Fruit fly (Drosophila melanogaster) whole organism, embryonic: ENCODE measurements around the gene Elo68alpha.

ENCODE experiments used
- ATbp ChIP-seq: fragments of 200-800 bp; sonication (Bioruptor generic); optimal IDR thresholded peaks from 2 replicates; lab custom pipeline; 2017; ENCODE audit warnings: missing biosample characterization, mild to moderate bottlenecking, missing genetic modification characterization, missing genetic modification reagents
- Aef1 ChIP-seq: fragments of 200-800 bp; sonication (Bioruptor generic); IDR thresholded peaks from 3 replicates; pipeline ENCODE4 v1.3.6; 2022; ENCODE audit warnings: missing biosample characterization, missing genetic modification characterization
- Antp ChIP-seq: fragments of 200-800 bp; sonication (Bioruptor generic); optimal IDR thresholded peaks from 3 replicates; lab custom pipeline; 2016; ENCODE audit warnings: missing biosample characterization, missing genetic modification characterization
- B-H2 ChIP-seq: fragments of 200-800 bp; sonication (Bioruptor generic); optimal IDR thresholded peaks from 2 replicates; lab custom pipeline; 2018; ENCODE audit warnings: missing biosample characterization, mild to moderate bottlenecking, missing genetic modification characterization
- CG10654 ChIP-seq: fragments of 200-800 bp; sonication (Bioruptor generic); optimal IDR thresholded peaks from 2 replicates; lab custom pipeline; 2016; ENCODE audit warnings: missing biosample characterization, missing genetic modification characterization
- CG13287 ChIP-seq: fragments of 200-800 bp; sonication (Bioruptor generic); IDR thresholded peaks from 2 replicates; pipeline ENCODE4 v1.3.6; 2022; ENCODE audit warnings: missing biosample characterization, missing genetic modification characterization; ENCODE audit not compliant: partially characterized antibody
- CG15696 ChIP-seq: fragments of 200-800 bp; sonication (Bioruptor generic); optimal IDR thresholded peaks from 2 replicates; lab custom pipeline; 2019; ENCODE audit warnings: missing biosample characterization, mild to moderate bottlenecking, missing genetic modification characterization, moderate library complexity
- CG2199 ChIP-seq: fragments of 200-800 bp; sonication (Bioruptor generic); IDR thresholded peaks from 3 replicates; pipeline ENCODE4 v1.3.6; 2022; ENCODE audit warnings: missing biosample characterization, missing genetic modification characterization
- CG3163 ChIP-seq: fragments of 200-800 bp; sonication (Bioruptor generic); optimal IDR thresholded peaks from 3 replicates; lab custom pipeline; 2016; ENCODE audit warnings: missing biosample characterization, missing genetic modification characterization
- CG4282 ChIP-seq: fragments of 200-800 bp; sonication (Bioruptor generic); optimal IDR thresholded peaks from 2 replicates; lab custom pipeline; 2016; ENCODE audit warnings: missing biosample characterization, missing genetic modification characterization
- CG4707 ChIP-seq: fragments of 200-800 bp; sonication (Bioruptor generic); optimal IDR thresholded peaks from 2 replicates; lab custom pipeline; 2018; ENCODE audit warnings: missing biosample characterization, mild to moderate bottlenecking, missing genetic modification characterization, moderate library complexity
- CG4820 ChIP-seq: fragments of 200-800 bp; sonication (Bioruptor generic); optimal IDR thresholded peaks from 3 replicates; lab custom pipeline; 2016; ENCODE audit warnings: missing biosample characterization, missing genetic modification characterization
- CG5245 ChIP-seq: fragments of 200-800 bp; sonication (Bioruptor generic); optimal IDR thresholded peaks from 3 replicates; lab custom pipeline; 2016; ENCODE audit warnings: missing biosample characterization, missing genetic modification characterization
- CG6175 ChIP-seq: fragments of 200-800 bp; sonication (Bioruptor generic); IDR thresholded peaks from 3 replicates; pipeline ENCODE4 v1.3.6; 2022; ENCODE audit warnings: missing biosample characterization, missing genetic modification characterization
- CG6689 ChIP-seq: fragments of 200-800 bp; sonication (Bioruptor generic); IDR thresholded peaks from 2 replicates; pipeline ENCODE4 v1.3.6; 2022; ENCODE audit warnings: missing biosample characterization, missing genetic modification characterization
- CG6765 ChIP-seq: fragments of 200-800 bp; sonication (Bioruptor generic); optimal IDR thresholded peaks from 3 replicates; lab custom pipeline; 2017; ENCODE audit warnings: missing biosample characterization, mild to moderate bottlenecking, missing genetic modification characterization
- CG7357 ChIP-seq: fragments of 200-800 bp; sonication (Bioruptor generic); IDR thresholded peaks from 3 replicates; pipeline ENCODE4 v1.3.6; 2022; ENCODE audit warnings: missing biosample characterization, missing genetic modification characterization
- CG8478 ChIP-seq: fragments of >200 bp; optimal IDR thresholded peaks from 2 replicates; lab custom pipeline; 2018
- CTCF ChIP-seq: fragments of 200-800 bp; sonication (Bioruptor generic); optimal IDR thresholded peaks from 2 replicates; lab custom pipeline; 2017; ENCODE audit warnings: missing biosample characterization, mild to moderate bottlenecking, missing genetic modification characterization, moderate library complexity
- D19A ChIP-seq: fragments of 200-800 bp; optimal IDR thresholded peaks from 3 replicates; lab custom pipeline; 2019; ENCODE audit warnings: missing biosample characterization, mild to moderate bottlenecking, missing genetic modification characterization, moderate library complexity
- Fer3 ChIP-seq: fragments of 200-800 bp; sonication (Bioruptor generic); optimal IDR thresholded peaks from 2 replicates; lab custom pipeline; 2018; ENCODE audit warnings: missing biosample characterization, mild to moderate bottlenecking, missing genetic modification characterization, moderate library complexity
- Gug ChIP-seq: fragments of 200-800 bp; sonication (Bioruptor generic); IDR thresholded peaks from 4 replicates; pipeline ENCODE4 v1.3.6; 2022; ENCODE audit warnings: missing biosample characterization, missing genetic modification characterization
- HmgD ChIP-seq: fragments of 200-800 bp; sonication (Bioruptor generic); optimal IDR thresholded peaks from 3 replicates; lab custom pipeline; 2016; ENCODE audit warnings: missing biosample characterization, missing genetic modification characterization
- Hr51 ChIP-seq, 2 experiments: fragments of 200-800 bp; sonication (Bioruptor generic); optimal IDR thresholded peaks; 2 replicates in 1 of 2; 3 replicates in 1 of 2; lab custom pipeline; 2016 to 2018; ENCODE audit warnings: missing biosample characterization in 2 of 2, missing genetic modification characterization in 2 of 2, mild to moderate bottlenecking in 1 of 2, moderate library complexity in 1 of 2
- Jarid2 ChIP-seq: fragments of 200-800 bp; sonication (Bioruptor generic); optimal IDR thresholded peaks from 3 replicates; lab custom pipeline; 2017; ENCODE audit warnings: mild to moderate bottlenecking, missing biosample characterization, missing genetic modification reagents, missing genetic modification characterization
- MTF-1 ChIP-seq: fragments of 200-800 bp; sonication (Bioruptor generic); optimal IDR thresholded peaks from 2 replicates; lab custom pipeline; 2018; ENCODE audit warnings: missing biosample characterization, mild to moderate bottlenecking, missing genetic modification characterization, borderline replicate concordance
- Med ChIP-seq: fragments of 200-800 bp; sonication (Bioruptor generic); peaks from one replicate; lab custom pipeline; 2016; ENCODE audit warnings: missing biosample characterization, missing genetic modification characterization, mild to moderate bottlenecking, inconsistent platforms, moderate library complexity
- NFAT ChIP-seq: fragments of 200-800 bp; sonication (Bioruptor generic); IDR thresholded peaks from 2 replicates; pipeline ENCODE4 v1.3.6; 2022; ENCODE audit warnings: missing biosample characterization, missing genetic modification characterization
- Nf-YC ChIP-seq: fragments of 200-800 bp; optimal IDR thresholded peaks from 3 replicates; lab custom pipeline; 2019; ENCODE audit warnings: missing biosample characterization, mild to moderate bottlenecking, missing genetic modification characterization, moderate library complexity
- Six4 ChIP-seq: fragments of 200-800 bp; sonication (Bioruptor generic); optimal IDR thresholded peaks from 2 replicates; lab custom pipeline; 2016; ENCODE audit warnings: missing biosample characterization, missing genetic modification characterization
- aop ChIP-seq: fragments of 200-800 bp; sonication (Bioruptor generic); IDR thresholded peaks from 2 replicates; pipeline ENCODE4 v1.3.6; 2022; ENCODE audit warnings: missing biosample characterization, missing genetic modification characterization
- ap ChIP-seq: fragments of 200-800 bp; sonication (Bioruptor generic); IDR thresholded peaks from 2 replicates; pipeline ENCODE4 v1.3.6; 2022; ENCODE audit warnings: missing biosample characterization, missing genetic modification characterization
- crol ChIP-seq: fragments of 200-800 bp; sonication (Bioruptor generic); IDR thresholded peaks from 2 replicates; pipeline ENCODE4 v1.3.6; 2022; ENCODE audit warnings: missing biosample characterization, missing genetic modification characterization
- dpn ChIP-seq, 2 experiments: fragments of 200-800 bp; sonication (Bioruptor generic); optimal IDR thresholded peaks; 3 replicates each; lab custom pipeline; 2016; ENCODE audit warnings: missing biosample characterization in 2 of 2, missing genetic modification characterization in 2 of 2
- dysf ChIP-seq: fragments of 200-800 bp; sonication (Bioruptor generic); IDR thresholded peaks from 3 replicates; pipeline ENCODE4 v1.3.6; 2022; ENCODE audit warnings: missing biosample characterization, missing genetic modification characterization
- en ChIP-seq: fragments of 200-800 bp; sonication (Bioruptor generic); optimal IDR thresholded peaks from 2 replicates; lab custom pipeline; 2016; ENCODE audit warnings: missing biosample characterization, missing genetic modification characterization
- fd3F ChIP-seq: fragments of 200-800 bp; sonication (Bioruptor generic); optimal IDR thresholded peaks from 2 replicates; lab custom pipeline; 2018; ENCODE audit warnings: missing biosample characterization, mild to moderate bottlenecking, missing genetic modification characterization, moderate library complexity
- ftz-f1 ChIP-seq: fragments of 200-800 bp; sonication (Bioruptor generic); optimal IDR thresholded peaks from 2 replicates; lab custom pipeline; 2016; ENCODE audit warnings: missing biosample characterization, missing genetic modification characterization
- gem ChIP-seq: fragments of 200-800 bp; sonication (Bioruptor generic); optimal IDR thresholded peaks from 2 replicates; lab custom pipeline; 2019; ENCODE audit warnings: missing biosample characterization, mild to moderate bottlenecking, missing genetic modification characterization, moderate library complexity
- lola ChIP-seq, 3 experiments: fragments of >200 bp in 2 of 3; fragments of 200-800 bp in 1 of 3; sonication (Bioruptor generic) in 1 of 3; optimal IDR thresholded peaks; 2 replicates each; lab custom pipeline; 2017 to 2019; ENCODE audit warnings: missing biosample characterization in 3 of 3, missing genetic modification characterization in 3 of 3, mild to moderate bottlenecking in 1 of 3, moderate library complexity in 1 of 3
- lov ChIP-seq, 2 experiments: fragments of 200-800 bp in 1 of 2; fragments of >200 bp in 1 of 2; sonication (Bioruptor generic) in 1 of 2; IDR thresholded peaks in 1 of 2; optimal IDR thresholded peaks in 1 of 2; 2 replicates in 1 of 2; 3 replicates in 1 of 2; pipeline versions ENCODE4 v1.3.6 to Lab custom; 2017 to 2022; ENCODE audit warnings: missing biosample characterization in 1 of 2, missing genetic modification characterization in 1 of 2
- sens-2 ChIP-seq: fragments of 200-800 bp; sonication (Bioruptor generic); IDR thresholded peaks from 2 replicates; pipeline ENCODE4 v1.3.6; 2022; ENCODE audit warnings: missing biosample characterization, missing genetic modification characterization
- stwl ChIP-seq: fragments of 200-800 bp; sonication (Bioruptor generic); optimal IDR thresholded peaks from 3 replicates; lab custom pipeline; 2018; ENCODE audit warnings: missing biosample characterization, mild to moderate bottlenecking, missing genetic modification characterization, moderate library complexity
- tio ChIP-seq: fragments of 200-800 bp; sonication (Bioruptor generic); optimal IDR thresholded peaks from 2 replicates; lab custom pipeline; 2017; ENCODE audit warnings: missing biosample characterization, missing genetic modification characterization, inconsistent platforms
- trh ChIP-seq: fragments of 200-800 bp; sonication (Bioruptor generic); optimal IDR thresholded peaks from 2 replicates; lab custom pipeline; 2016; ENCODE audit warnings: missing biosample characterization, missing genetic modification characterization
- wor ChIP-seq: fragments of 200-800 bp; sonication (Bioruptor generic); IDR thresholded peaks from 2 replicates; pipeline ENCODE4 v1.3.6; 2022; ENCODE audit warnings: missing biosample characterization, missing genetic modification characterization
- zfh2 ChIP-seq: fragments of 200-800 bp; sonication (Bioruptor generic); optimal IDR thresholded peaks from 2 replicates; lab custom pipeline; 2016; ENCODE audit warnings: missing biosample characterization, missing genetic modification characterization

Gene Elo68alpha

dm6 chr3L:11113198-11114197 is 10.7 kb upstream of the Elo68alpha start, which contains the start of gene Sod1 (continued):
- TF ChIP-seq Aef1 (GFP tag; lab: Robert Waterston, UW): no peak
- TF ChIP-seq stwl (tag; lab: Kevin White, UChicago): peak; percentile 57

- TF ChIP-seq fd3F (GFP tag; lab: Kevin White, UChicago) (no peak), Med (GFP tag; lab: Kevin White, UChicago) (peak; percentile 59), lov (optimal IDR thresholded peaks at IDR 0.05; lab: Kevin White, UChicago) (no peak), lov (GFP tag; IDR thresholded peaks at IDR 0.05; lab: Robert Waterston, UW) (0 out of 3 replicates have a peak, but pooled peaks have one; percentile 27), CG4707 (GFP tag; lab: Kevin White, UChicago) (no peak), D19A (no peak), B-H2 (GFP tag; lab: Kevin White, UChicago) (no peak), Hr51 (GFP tag; optimal IDR thresholded peaks at IDR 0.05; lab: Kevin White, UChicago) (no peak), Gug (GFP tag; lab: Robert Waterston, UW) (no peak), wor (GFP tag; lab: Robert Waterston, UW) (no peak), dysf (GFP tag; lab: Robert Waterston, UW) (0 out of 3 replicates have a peak, but pooled peaks have one; percentile 28), CG15696 (tag; lab: Kevin White, UChicago) (no peak), CG8478 (peak; percentile 55), sens-2 (GFP tag; lab: Robert Waterston, UW) (no peak), Antp (GFP tag; lab: Kevin White, UChicago) (no peak), CTCF (GFP tag; lab: Kevin White, UChicago) (no peak), lola (GFP tag; optimal IDR thresholded peaks at IDR 0.05; lab: Kevin White, UChicago) (no peak), crol (GFP tag; lab: Robert Waterston, UW) (peak; percentile 38; the same call in 1 of the 2 replicates), ATbp (GFP tag; lab: Kevin White, UChicago) (no peak), Nf-YC (tag; lab: Kevin White, UChicago) (no peak), dpn (GFP tag; optimal IDR thresholded peaks at IDR 0.05; lab: Kevin White, UChicago) (no peak), CG4282 (no peak), Jarid2 (GFP tag; lab: Kevin White, UChicago) (no peak), ap (GFP tag; lab: Robert Waterston, UW) (no peak), CG4820 (no peak), CG7357 (GFP tag; lab: Robert Waterston, UW) (no peak), Fer3 (no peak), Six4 (GFP tag; lab: Kevin White, UChicago) (no peak), CG6765 (GFP tag; lab: Kevin White, UChicago) (no peak), MTF-1 (no peak), NFAT (GFP tag; lab: Robert Waterston, UW) (no peak), aop (GFP tag; lab: Robert Waterston, UW) (0 out of 2 replicates have a peak, but pooled peaks have one; percentile 25), gem (tag; lab: Kevin White, UChicago) (no peak), ftz-f1 (peak; percentile 57), CG10654 (no peak), CG6175 (GFP tag; lab: Robert Waterston, UW) (0 out of 3 replicates have a peak, but pooled peaks have one; percentile 28), CG6689 (GFP tag; lab: Robert Waterston, UW) (no peak), en (GFP tag; lab: Kevin White, UChicago) (no peak), HmgD (GFP tag; lab: Kevin White, UChicago) (no peak), trh (GFP tag; lab: Kevin White, UChicago) (no peak), CG5245 (GFP tag; lab: Kevin White, UChicago) (no peak), zfh2 (GFP tag; lab: Kevin White, UChicago) (no peak), CG13287 (GFP tag; lab: Robert Waterston, UW) (no peak), CG3163 (GFP tag; lab: Kevin White, UChicago) (no peak), tio (GFP tag; lab: Kevin White, UChicago) (no peak), CG2199 (GFP tag; lab: Robert Waterston, UW) (0 out of 3 replicates have a peak, but pooled peaks have one; percentile 24)
Observed at dm6 chr3L:11112427-11112826, 9.6 kb upstream of the Elo68alpha start.
